Worm (Caenorhabditis elegans) whole organism, young adult: Measurements from ENCODE around the gene cdh-1.

Experiments
- F37B4.10 ChIP-seq: fragments of 200-800 bp; sonication (Bioruptor generic); IDR thresholded peaks from 2 replicates; pipeline ENCODE4 v1.3.6; 2022; ENCODE audit warnings: missing genetic modification characterization, missing compliant biosample characterization
- Y79H2A.3 ChIP-seq: fragments of 200-800 bp; sonication (Bioruptor generic); conservative IDR thresholded peaks from 2 replicates; pipeline ENCODE4 v1.3.6; 2022; ENCODE audit warnings: missing genetic modification reagents, missing genetic modification characterization, missing compliant biosample characterization
- ets-4 ChIP-seq: fragments of 200-800 bp; sonication (Bioruptor generic); optimal IDR thresholded peaks from 2 replicates; lab custom pipeline; 2018; ENCODE audit warnings: mild to moderate bottlenecking, missing genetic modification characterization, missing compliant biosample characterization
- lsl-1 ChIP-seq: fragments of 200-800 bp; sonication (Bioruptor generic); optimal IDR thresholded peaks from 2 replicates; lab custom pipeline; 2018; ENCODE audit warnings: mild to moderate bottlenecking, missing genetic modification characterization, moderate library complexity, missing compliant biosample characterization
- nfya-2 ChIP-seq: fragments of 200-800 bp; sonication (Bioruptor generic); IDR thresholded peaks from 2 replicates; pipeline ENCODE4 v1.3.6; 2022; ENCODE audit warnings: missing genetic modification reagents, missing genetic modification characterization, missing compliant biosample characterization

ce11 chrIII:2899705-2900104 is 11.0 kb upstream of the cdh-1 start:
- TF ChIP-seq nfya-2 (no peak), ets-4 (GFP tag; lab: Kevin White, UChicago) (no peak), F37B4.10 (GFP tag; lab: Robert Waterston, UW) (no peak), Y79H2A.3 (GFP tag; lab: Robert Waterston, UW) (no peak), lsl-1 (GFP tag; lab: Kevin White, UChicago) (no peak)
